Worm (Caenorhabditis elegans): ENCODE results near the gene unc-60.

Gene unc-60

DNA sequence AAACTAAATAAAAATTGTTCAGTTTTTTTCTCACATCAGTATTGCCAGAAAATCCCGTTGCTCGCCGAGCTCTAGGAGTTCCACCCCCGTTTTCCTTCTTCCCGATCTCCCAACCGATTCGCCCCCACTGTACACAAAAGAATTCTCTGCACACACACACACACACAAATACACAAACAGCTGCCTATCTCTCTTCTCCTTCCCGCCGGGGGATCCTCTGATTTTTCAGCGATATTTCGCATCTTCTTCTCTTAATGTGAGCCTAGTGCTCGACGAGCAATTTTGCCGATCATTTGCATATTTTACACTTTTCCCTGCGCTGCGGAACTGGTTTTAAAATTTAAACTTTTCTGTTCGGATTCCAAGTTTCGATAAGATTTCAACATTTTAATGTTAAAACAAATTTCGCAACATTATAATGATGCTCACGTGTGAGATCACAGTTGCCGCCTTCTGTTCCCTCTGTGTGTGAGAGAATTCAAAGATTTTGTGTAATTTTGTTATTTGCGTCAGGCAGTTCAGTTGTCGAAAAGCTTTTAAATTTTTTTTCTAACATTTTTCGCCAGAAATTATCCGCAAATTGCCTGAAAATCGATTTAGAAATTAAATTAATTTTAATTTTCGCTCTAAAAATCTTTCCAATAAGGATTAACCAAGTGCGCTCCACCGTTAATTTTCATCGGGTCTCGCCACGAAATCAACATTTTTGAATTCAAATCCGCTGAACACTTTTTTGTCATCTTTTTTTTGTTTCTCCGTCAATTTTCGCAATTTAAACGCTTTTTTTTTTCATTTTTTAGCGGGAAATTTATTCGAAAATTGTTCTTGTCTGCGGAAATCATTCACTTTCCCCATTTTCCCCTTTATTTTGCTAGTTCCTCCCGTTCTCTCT, 3.6 kb upstream of the unc-60 start (continued):
- TF ChIP-seq efl-1 (GFP tag; optimal IDR thresholded peaks at IDR 0.05) = peak; percentile 73
- no peak for TF ChIP-seq B0035.1 (tag; optimal IDR thresholded peaks at IDR 0.05)
- peak; percentile 29 for TF ChIP-seq F23B12.7 (tag; optimal IDR thresholded peaks at IDR 0.05; ENCODE audit: insufficient read depth)
- no peak for TF ChIP-seq F10E7.11 (tag; optimal IDR thresholded peaks at IDR 0.05)
- TF ChIP-seq ccch-3 (GFP tag; optimal IDR thresholded peaks at IDR 0.05) = no peak
- no peak for TF ChIP-seq Y67H2A.10 (GFP tag; conservative IDR thresholded peaks at IDR 0.05)
- TF ChIP-seq tbp1 (GFP tag; optimal IDR thresholded peaks at IDR 0.05) = peak; percentile 49
- TF ChIP-seq ztf-28 (GFP tag; IDR thresholded peaks at IDR 0.05) = no peak
- TF ChIP-seq B0019.2 (GFP tag; conservative IDR thresholded peaks at IDR 0.05) = no peak
- TF ChIP-seq hlh-12 (tag; optimal IDR thresholded peaks at IDR 0.05) = no peak
- TF ChIP-seq nfya-1 (tag; optimal IDR thresholded peaks at IDR 0.05; ENCODE audit: borderline replicate concordance, insufficient read depth) = no peak
- no peak for TF ChIP-seq snpc-1.1 (tag; optimal IDR thresholded peaks at IDR 0.05; ENCODE audit: insufficient read depth)
- TF ChIP-seq hmg-20 (GFP tag; IDR thresholded peaks at IDR 0.05) = no peak
- peak; percentile 67 for TF ChIP-seq lsl-1 (GFP tag; optimal IDR thresholded peaks at IDR 0.05)
- TF ChIP-seq egl-44 (GFP tag; IDR thresholded peaks at IDR 0.05) = no peak
- no peak for TF ChIP-seq unc-62 (GFP tag; optimal IDR thresholded peaks at IDR 0.05)
- no peak for TF ChIP-seq ceh-58 (GFP tag; IDR thresholded peaks at IDR 0.05)
- no peak for TF ChIP-seq K12H6.12 (tag; optimal IDR thresholded peaks at IDR 0.05)
- TF ChIP-seq B0336.3 (GFP tag; IDR thresholded peaks at IDR 0.05) = no peak; the same call in 1 of the 2 replicates
- TF ChIP-seq F49E8.2 (tag; optimal IDR thresholded peaks at IDR 0.05; ENCODE audit: insufficient read depth) = no peak
- TF ChIP-seq gei-17 (GFP tag; optimal IDR thresholded peaks at IDR 0.05) = no peak
- TF ChIP-seq ceh-79 (tag; optimal IDR thresholded peaks at IDR 0.05) = no peak
- no peak for TF ChIP-seq T07F8.4 (tag; optimal IDR thresholded peaks at IDR 0.05)
- TF ChIP-seq atf-7 (tag; optimal IDR thresholded peaks at IDR 0.05) = no peak
- TF ChIP-seq zim-3 (tag; optimal IDR thresholded peaks at IDR 0.05) = no peak
- TF ChIP-seq pha-4 (tag; optimal IDR thresholded peaks at IDR 0.05) = no peak
- TF ChIP-seq K11D2.4 (GFP tag; IDR thresholded peaks at IDR 0.05) = no peak; the same call in 1 of the 2 replicates
- peak; percentile 92 for TF ChIP-seq lin-54 (GFP tag; optimal IDR thresholded peaks at IDR 0.05)
- TF ChIP-seq cebp-1 (GFP tag; IDR thresholded peaks at IDR 0.05) = peak; percentile 27; the same call in 1 of the 2 replicates
- TF ChIP-seq cebp-1 (tag; optimal IDR thresholded peaks at IDR 0.05) = peak; percentile 92
- no peak for TF ChIP-seq nhr-90 (tag; optimal IDR thresholded peaks at IDR 0.05)
- TF ChIP-seq madf-3 (GFP tag; IDR thresholded peaks at IDR 0.05) = no peak
- TF ChIP-seq hsf-1 (GFP tag; IDR thresholded peaks at IDR 0.05) = no peak
- peak; percentile 70 for TF ChIP-seq attf-5 (GFP tag; optimal IDR thresholded peaks at IDR 0.05)
- peak; percentile 34; the same call in 1 of the 2 replicates for TF ChIP-seq rcor-1 (GFP tag; IDR thresholded peaks at IDR 0.05)
- peak; percentile 50 for TF ChIP-seq dox-1 (GFP tag; IDR thresholded peaks at IDR 0.05)
- TF ChIP-seq ceh-27 (GFP tag; optimal IDR thresholded peaks at IDR 0.05) = no peak
- peak; percentile 37; the same call in 1 of the 2 replicates for TF ChIP-seq pbrm-1 (GFP tag; IDR thresholded peaks at IDR 0.05)
- no peak for TF ChIP-seq sdz-38 (tag; optimal IDR thresholded peaks at IDR 0.05)
- no peak for TF ChIP-seq athp-1 (tag; optimal IDR thresholded peaks at IDR 0.05)
- TF ChIP-seq madf-6 (GFP tag; IDR thresholded peaks at IDR 0.05) = peak; percentile 75
- no peak for TF ChIP-seq attf-6 (GFP tag; IDR thresholded peaks at IDR 0.05)
- TF ChIP-seq lin-35 (GFP tag; optimal IDR thresholded peaks at IDR 0.05) = peak in 2 of 3 experiments; percentile 22 to 53
- TF ChIP-seq nhr-80 (tag; optimal IDR thresholded peaks at IDR 0.05) = peak; percentile 13

Data from whole organism, young adult.